Fruit fly (Drosophila melanogaster) whole organism, prepupa: ENCODE measurements around the gene CG31465.

Experiments
- Blimp-1 ChIP-seq: fragments of 200-800 bp; sonication (Bioruptor generic); optimal IDR thresholded peaks from 3 replicates; lab custom pipeline; 2017; ENCODE audit warnings: missing biosample characterization, missing genetic modification characterization, mild to moderate bottlenecking, moderate library complexity, missing genetic modification reagents
- CG11902 ChIP-seq: fragments of 200-800 bp; sonication (Bioruptor generic); optimal IDR thresholded peaks from 3 replicates; lab custom pipeline; 2016; ENCODE audit warnings: missing biosample characterization, missing genetic modification characterization
- CG3919 ChIP-seq: fragments of 200-800 bp; sonication (Bioruptor generic); optimal IDR thresholded peaks from 3 replicates; lab custom pipeline; 2016; ENCODE audit warnings: missing biosample characterization, missing genetic modification characterization
- CG8632 ChIP-seq: fragments of 200-800 bp; sonication (Bioruptor generic); optimal IDR thresholded peaks from 3 replicates; lab custom pipeline; 2016; ENCODE audit warnings: missing biosample characterization, missing genetic modification characterization
- Ets21C ChIP-seq: fragments of 200-800 bp; sonication (Bioruptor generic); optimal IDR thresholded peaks from 3 replicates; lab custom pipeline; 2016; ENCODE audit warnings: missing biosample characterization, missing genetic modification characterization
- Gug ChIP-seq: fragments of 200-800 bp; sonication (Bioruptor generic); IDR thresholded peaks from 2 replicates; pipeline ENCODE4 v1.3.6; 2022; ENCODE audit warnings: missing biosample characterization, missing genetic modification characterization
- Hr38 ChIP-seq: sonication (Bioruptor generic); optimal IDR thresholded peaks from 2 replicates; lab custom pipeline; 2016; ENCODE audit warnings: missing biosample characterization, missing genetic modification characterization
- Sox102F ChIP-seq: fragments of 200-800 bp; sonication (Bioruptor generic); optimal IDR thresholded peaks from 2 replicates; lab custom pipeline; 2016; ENCODE audit warnings: missing biosample characterization, mild to moderate bottlenecking, missing genetic modification characterization
- acj6 ChIP-seq: fragments of 200-800 bp; sonication (Bioruptor generic); optimal IDR thresholded peaks from 3 replicates; lab custom pipeline; 2016; ENCODE audit warnings: missing biosample characterization, missing genetic modification characterization
- eg ChIP-seq: fragments of 200-800 bp; sonication (Bioruptor generic); IDR thresholded peaks from 3 replicates; pipeline ENCODE4 v1.3.6; 2022; ENCODE audit warnings: missing biosample characterization, missing genetic modification characterization
- lz ChIP-seq: fragments of 200-800 bp; sonication (Bioruptor generic); optimal IDR thresholded peaks from 3 replicates; lab custom pipeline; 2016; ENCODE audit warnings: missing biosample characterization, missing genetic modification characterization
- net ChIP-seq: fragments of 200-800 bp; sonication (Bioruptor generic); optimal IDR thresholded peaks from 3 replicates; lab custom pipeline; 2016; ENCODE audit warnings: missing biosample characterization, missing genetic modification characterization

- TF ChIP-seq net (GFP tag; lab: Kevin White, UChicago) (no peak), Hr38 (GFP tag; lab: Kevin White, UChicago) (no peak), Sox102F (GFP tag; lab: Kevin White, UChicago) (no peak), Gug (GFP tag; lab: Robert Waterston, UW) (no peak), CG11902 (GFP tag; lab: Kevin White, UChicago) (no peak), acj6 (GFP tag; lab: Kevin White, UChicago) (no peak), eg (no peak), CG8632 (GFP tag; lab: Kevin White, UChicago) (no peak), CG3919 (no peak), Ets21C (GFP tag; lab: Kevin White, UChicago) (no peak), lz (GFP tag; lab: Kevin White, UChicago) (no peak), Blimp-1 (GFP tag; lab: Kevin White, UChicago) (no peak)
Observed at dm6 chr3R:21906867-21907266, 26.3 kb downstream of the CG31465 start.
